Worm (Caenorhabditis elegans) whole organism, young adult: ENCODE results near the gene nhr-193.

Experiments used
- Y95B8A.8 ChIP-seq: fragments of 200-800 bp; sonication (Bioruptor generic); IDR thresholded peaks from 2 replicates; pipeline ENCODE4 v1.3.6; 2022; ENCODE audit warnings: missing genetic modification reagents, missing genetic modification characterization, missing compliant biosample characterization
- ZK185.1 ChIP-seq: sonication (generic microtip); optimal IDR thresholded peaks from 2 replicates; lab custom pipeline; 2016; ENCODE audit warnings: mild to moderate bottlenecking, missing genetic modification characterization, missing compliant biosample characterization; ENCODE audit not compliant: poor library complexity, severe bottlenecking
- attf-5 ChIP-seq: fragments of 200-800 bp; sonication (Bioruptor generic); optimal IDR thresholded peaks from 2 replicates; lab custom pipeline; 2018; ENCODE audit warnings: mild to moderate bottlenecking, missing genetic modification characterization, missing compliant biosample characterization
- efl-1 ChIP-seq: fragments of 150-350 bp; optimal IDR thresholded peaks from 2 replicates; lab custom pipeline; 2014; ENCODE audit warnings: missing biosample characterization, missing genetic modification reagents, missing genetic modification characterization
- egrh-3 ChIP-seq: fragments of 200-800 bp; sonication (Bioruptor generic); IDR thresholded peaks from 2 replicates; pipeline ENCODE4 v1.3.6; 2022; ENCODE audit warnings: missing genetic modification reagents, missing genetic modification characterization, missing compliant biosample characterization
- ets-4 ChIP-seq: fragments of 200-800 bp; sonication (Bioruptor generic); optimal IDR thresholded peaks from 2 replicates; lab custom pipeline; 2018; ENCODE audit warnings: mild to moderate bottlenecking, missing genetic modification characterization, missing compliant biosample characterization
- madf-10 ChIP-seq: sonication (generic microtip); optimal IDR thresholded peaks from 2 replicates; lab custom pipeline; 2016; ENCODE audit warnings: mild to moderate bottlenecking, missing genetic modification characterization, missing compliant biosample characterization
- madf-8 ChIP-seq: fragments of 200-800 bp; sonication (Bioruptor generic); conservative IDR thresholded peaks from 2 replicates; pipeline ENCODE4 v1.3.6; 2022; ENCODE audit warnings: missing genetic modification reagents, missing genetic modification characterization, missing compliant biosample characterization
- nhr-120 ChIP-seq: fragments of 200-800 bp; sonication (Bioruptor generic); IDR thresholded peaks from 2 replicates; pipeline ENCODE4 v1.3.6; 2022; ENCODE audit warnings: missing genetic modification characterization, missing compliant biosample characterization
- nhr-80 ChIP-seq: sonication (generic microtip); optimal IDR thresholded peaks from 2 replicates; lab custom pipeline; 2016; ENCODE audit warnings: missing genetic modification characterization, missing compliant biosample characterization
- sptf-2 ChIP-seq: fragments of 200-800 bp; sonication (Bioruptor generic); optimal IDR thresholded peaks from 2 replicates; lab custom pipeline; 2018; ENCODE audit warnings: mild to moderate bottlenecking, missing genetic modification characterization, missing compliant biosample characterization
- tbp1 ChIP-seq: fragments of 200-800 bp; sonication (Bioruptor generic); optimal IDR thresholded peaks from 2 replicates; lab custom pipeline; 2018; ENCODE audit warnings: mild to moderate bottlenecking, missing genetic modification characterization, missing compliant biosample characterization
- tlf-1 ChIP-seq: fragments of 200-800 bp; sonication (Bioruptor generic); optimal IDR thresholded peaks from 2 replicates; lab custom pipeline; 2018; ENCODE audit warnings: mild to moderate bottlenecking, missing genetic modification characterization, missing compliant biosample characterization
- ztf-22 ChIP-seq: fragments of 200-800 bp; sonication (Bioruptor generic); optimal IDR thresholded peaks from 2 replicates; lab custom pipeline; 2018; ENCODE audit warnings: mild to moderate bottlenecking, missing genetic modification characterization, moderate library complexity, missing compliant biosample characterization
- ztf-28 ChIP-seq: fragments of 200-800 bp; sonication (Bioruptor generic); IDR thresholded peaks from 2 replicates; pipeline ENCODE4 v1.3.6; 2022; ENCODE audit warnings: missing genetic modification reagents, missing genetic modification characterization, missing compliant biosample characterization

The nhr-193 gene

DNA sequence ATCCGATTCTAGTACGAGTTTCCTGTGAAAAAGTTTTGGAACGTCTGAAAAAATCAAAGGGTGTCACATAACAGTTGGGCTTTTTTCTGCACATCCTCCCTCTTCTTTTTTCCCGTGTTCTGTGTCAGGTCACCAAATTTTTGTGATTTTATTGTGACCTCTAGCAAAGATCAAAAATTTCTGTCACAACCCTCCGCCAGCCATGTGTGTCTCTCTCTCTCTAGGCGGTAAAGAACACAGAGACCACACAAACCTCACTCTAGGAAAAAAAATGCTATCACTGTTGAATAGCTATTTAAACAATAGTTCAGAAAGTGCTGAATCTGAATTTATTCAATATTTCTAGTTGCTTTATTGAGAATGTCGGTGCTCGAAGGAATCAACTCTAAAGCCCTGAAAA is 48.5 kb downstream of the nhr-193 start, which contains the start of gene gst-44:
Gene gst-44 (plus strand): TSS at position 237 of the 400 bp plus-strand sequence.
- TF ChIP-seq nhr-80 (tag; lab: Kevin White, UChicago) (peak; percentile 62), tbp1 (GFP tag; lab: Kevin White, UChicago) (no peak)
- TF ChIP-seq, all 124 proteins: peak for 1

DNA sequence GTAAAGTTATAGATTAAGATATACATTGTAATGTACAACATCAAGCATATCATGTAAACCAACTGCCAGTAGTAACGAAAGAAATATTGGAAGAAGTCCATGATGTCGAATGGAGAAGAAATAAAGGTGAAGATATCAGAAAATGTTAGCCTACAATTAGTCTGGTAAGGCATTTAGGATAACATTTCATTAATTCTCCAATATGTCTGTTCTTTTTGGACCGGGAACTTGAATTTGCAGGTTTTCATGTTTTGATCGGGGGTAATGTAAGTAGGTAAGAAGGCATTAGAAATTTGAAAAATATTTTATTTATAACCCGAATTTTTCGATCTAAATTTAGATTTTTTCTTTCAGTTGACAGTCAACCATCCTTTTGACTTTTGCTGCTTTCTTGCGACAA is 51.6 kb downstream of the nhr-193 start, which contains the start of gene srd-63:
Gene srd-63 (minus strand): TSS at position 101 of the 400 bp plus-strand sequence.
- TF ChIP-seq ztf-22 (GFP tag; lab: Kevin White, UChicago): no peak
- TF ChIP-seq sptf-2: no peak
- TF ChIP-seq ZK185.1 (tag; lab: Kevin White, UChicago): no peak
- no peak for TF ChIP-seq madf-8
- TF ChIP-seq efl-1 (GFP tag; lab: Kevin White, UChicago): no peak
- TF ChIP-seq ets-4: no peak
- no peak for TF ChIP-seq madf-10 (tag; lab: Kevin White, UChicago)
- TF ChIP-seq ztf-28 (GFP tag; lab: Robert Waterston, UW): no peak
- TF ChIP-seq egrh-3 (GFP tag; lab: Robert Waterston, UW): no peak
- no peak for TF ChIP-seq nhr-120
- no peak for TF ChIP-seq tlf-1 (GFP tag; lab: Kevin White, UChicago)
- TF ChIP-seq Y95B8A.8: no peak
- no peak for TF ChIP-seq attf-5 (GFP tag; lab: Kevin White, UChicago)
